Worm (Caenorhabditis elegans) whole organism, early embryonic: ENCODE data around the gene irg-8.

ENCODE experiments used
- B0310.2 ChIP-seq: sonication (generic microtip); optimal IDR thresholded peaks from 2 replicates; lab custom pipeline; 2016; ENCODE audit warnings: mild to moderate bottlenecking, missing genetic modification characterization, missing compliant biosample characterization
- F13C5.2 ChIP-seq: sonication (generic microtip); optimal IDR thresholded peaks from 2 replicates; lab custom pipeline; 2017; ENCODE audit warnings: mild to moderate bottlenecking, missing genetic modification characterization, inconsistent platforms, missing compliant biosample characterization
- aly-1 ChIP-seq: sonication (generic microtip); optimal IDR thresholded peaks from 2 replicates; lab custom pipeline; 2016; ENCODE audit warnings: missing genetic modification characterization, missing compliant biosample characterization
- ama-1 ChIP-seq: fragments of 150-350 bp; optimal IDR thresholded peaks from 2 replicates; lab custom pipeline; 2014
- ceh-13 ChIP-seq: fragments of 200-800 bp; sonication (Bioruptor generic); optimal IDR thresholded peaks from 2 replicates; lab custom pipeline; 2018; ENCODE audit warnings: mild to moderate bottlenecking, missing genetic modification characterization, missing compliant biosample characterization
- ets-7 ChIP-seq: sonication (generic microtip); optimal IDR thresholded peaks from 2 replicates; lab custom pipeline; 2016; ENCODE audit warnings: missing genotype, missing genetic modification characterization, missing compliant biosample characterization
- flt-1 ChIP-seq: fragments of 200-800 bp; sonication (Bioruptor generic); IDR thresholded peaks from 2 replicates; pipeline ENCODE4 v1.3.6; 2022; ENCODE audit warnings: missing genetic modification characterization, missing compliant biosample characterization
- hmbx-1 ChIP-seq: sonication (generic microtip); optimal IDR thresholded peaks from 2 replicates; lab custom pipeline; 2016; ENCODE audit warnings: mild to moderate bottlenecking, missing genetic modification characterization, missing compliant biosample characterization
- hnd-1 ChIP-seq: sonication (generic microtip); optimal IDR thresholded peaks from 2 replicates; lab custom pipeline; 2016; ENCODE audit warnings: missing genetic modification characterization, missing compliant biosample characterization
- pes-1 ChIP-seq: fragments of 200-800 bp; sonication (Bioruptor generic); IDR thresholded peaks from 2 replicates; pipeline ENCODE4 v1.3.6; 2022; ENCODE audit warnings: missing genetic modification reagents, missing genetic modification characterization, missing compliant biosample characterization
- scrt-1 ChIP-seq: fragments of 200-800 bp; sonication (Bioruptor generic); IDR thresholded peaks from 2 replicates; pipeline ENCODE4 v1.3.6; 2022; ENCODE audit warnings: missing genetic modification characterization, missing compliant biosample characterization
- sea-1 ChIP-seq: fragments of 200-800 bp; sonication (Bioruptor generic); conservative IDR thresholded peaks from 2 replicates; pipeline ENCODE4 v1.3.6; 2022; ENCODE audit warnings: missing genetic modification characterization, missing compliant biosample characterization
- tbx-37 ChIP-seq: fragments of 200-800 bp; sonication (Bioruptor generic); conservative IDR thresholded peaks from 2 replicates; pipeline ENCODE4 v1.3.6; 2022; ENCODE audit warnings: missing genetic modification reagents, missing genetic modification characterization, missing compliant biosample characterization

DNA sequence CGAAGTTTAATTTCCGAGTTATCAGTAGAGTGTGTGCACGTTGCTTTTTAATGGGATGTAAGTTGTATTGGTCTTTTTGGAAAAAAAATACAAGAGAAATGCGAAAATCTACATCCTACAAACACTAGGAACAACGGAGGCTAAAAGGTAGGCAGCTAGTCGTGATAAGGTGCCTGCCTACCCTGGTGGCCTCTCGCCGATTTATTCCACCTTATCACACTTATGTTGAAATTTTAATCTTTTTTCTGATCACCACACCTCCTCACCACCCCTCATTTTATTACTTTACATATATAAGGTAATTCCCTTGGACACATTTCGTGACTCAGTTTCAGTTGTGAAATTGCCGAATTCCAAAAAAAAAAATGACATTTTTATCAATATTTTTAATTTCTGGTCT is 4.6 kb upstream of the irg-8 start, which contains the start of gene dod-20:
- TF ChIP-seq F13C5.2: no peak
- TF ChIP-seq sea-1 (GFP tag; lab: Robert Waterston, UW): no peak
- no peak for TF ChIP-seq ama-1 (lab: Kevin White, UChicago)
- TF ChIP-seq hmbx-1 (tag; lab: Kevin White, UChicago): no peak
- TF ChIP-seq ets-7 (tag; lab: Kevin White, UChicago): no peak
- TF ChIP-seq pes-1 (GFP tag; lab: Robert Waterston, UW): no peak
- no peak for TF ChIP-seq ceh-13 (GFP tag; lab: Kevin White, UChicago)
- no peak for TF ChIP-seq scrt-1 (GFP tag; lab: Robert Waterston, UW)
- TF ChIP-seq tbx-37 (GFP tag; lab: Robert Waterston, UW): no peak
- TF ChIP-seq flt-1 (GFP tag; lab: Robert Waterston, UW): no peak
- no peak for TF ChIP-seq B0310.2
- no peak for TF ChIP-seq hnd-1 (tag; lab: Kevin White, UChicago)
- no peak for TF ChIP-seq aly-1
